Fruit fly (Drosophila melanogaster): Measurements from ENCODE around the gene side-VII.
A peak's percentile ranks its signal among the peaks of the same experiment; 100 is the strongest.

Gene side-VII

dm6 chr3R:9702567-9702966 is 37.2 kb downstream of the side-VII start (continued):
- TF ChIP-seq CG42726 (GFP tag; IDR thresholded peaks at IDR 0.05; ENCODE audit: partially characterized antibody) (no peak), CG3847 (GFP tag; IDR thresholded peaks at IDR 0.05) (no peak), sisA (GFP tag; IDR thresholded peaks at IDR 0.05) (no peak), Stat92E (GFP tag; optimal IDR thresholded peaks at IDR 0.05) (peak in 1 of 3 experiments; percentile 49), CG16779 (GFP tag; IDR thresholded peaks at IDR 0.05) (no peak), HLH54F (GFP tag; optimal IDR thresholded peaks at IDR 0.05) (peak; percentile 84), CG17186 (GFP tag; optimal IDR thresholded peaks at IDR 0.05) (peak; percentile 70), Dll (GFP tag; IDR thresholded peaks at IDR 0.05; ENCODE audit: partially characterized antibody) (no peak), D (optimal IDR thresholded peaks at IDR 0.05) (no peak), D (GFP tag; optimal IDR thresholded peaks at IDR 0.05) (peak; percentile 85), CG32767 (GFP tag; IDR thresholded peaks at IDR 0.05) (no peak), danr (GFP tag; IDR thresholded peaks at IDR 0.05) (no peak), CG4854 (GFP tag; optimal IDR thresholded peaks at IDR 0.05) (peak; percentile 88), ftz-f1 (GFP tag; optimal IDR thresholded peaks at IDR 0.05) (no peak), bigmax (GFP tag; optimal IDR thresholded peaks at IDR 0.05) (peak; percentile 57), h (optimal IDR thresholded peaks at IDR 0.05) (no peak), CG2712 (tag; optimal IDR thresholded peaks at IDR 0.05) (peak; percentile 91), maf-S (GFP tag; optimal IDR thresholded peaks at IDR 0.05) (peak; percentile 78), cad (GFP tag; optimal IDR thresholded peaks at IDR 0.05) (no peak), insv (GFP tag; optimal IDR thresholded peaks at IDR 0.05) (peak in 1 of 2 experiments; percentile 33), Kr (GFP tag; optimal IDR thresholded peaks at IDR 0.05) (no peak), corto (GFP tag; optimal IDR thresholded peaks at IDR 0.05) (no peak), Jarid2 (GFP tag; optimal IDR thresholded peaks at IDR 0.05) (peak; percentile 76), bsh (GFP tag; optimal IDR thresholded peaks at IDR 0.05) (peak in 1 of 2 experiments; percentile 90), Oaz (GFP tag; IDR thresholded peaks at IDR 0.05) (no peak), Lpt (GFP tag; optimal IDR thresholded peaks at IDR 0.05) (no peak), TFAM (GFP tag; optimal IDR thresholded peaks at IDR 0.05) (peak; percentile 37), ci (GFP tag; IDR thresholded peaks at IDR 0.05) (no peak), CG30431 (GFP tag; optimal IDR thresholded peaks at IDR 0.05) (peak; percentile 72), CG1647 (GFP tag; optimal IDR thresholded peaks at IDR 0.05) (peak; percentile 78), Atf3 (GFP tag; optimal IDR thresholded peaks at IDR 0.05) (peak; percentile 59), CG11504 (tag; optimal IDR thresholded peaks at IDR 0.05) (peak; percentile 93), zfh2 (GFP tag; optimal IDR thresholded peaks at IDR 0.05) (peak; percentile 77), rib (GFP tag; IDR thresholded peaks at IDR 0.05) (no peak), CG14667 (GFP tag; IDR thresholded peaks at IDR 0.05) (no peak), slp2 (GFP tag; optimal IDR thresholded peaks at IDR 0.05) (peak; percentile 69), br (optimal IDR thresholded peaks at IDR 0.05) (no peak), CG17361 (GFP tag; IDR thresholded peaks at IDR 0.05) (no peak), tin (GFP tag; optimal IDR thresholded peaks at IDR 0.05) (peak; percentile 81), dm (GFP tag; optimal IDR thresholded peaks at IDR 0.05) (peak; percentile 67), CG4617 (GFP tag; optimal IDR thresholded peaks at IDR 0.05; ENCODE audit: borderline replicate concordance) (peak; percentile 51), Ets97D (GFP tag; optimal IDR thresholded peaks at IDR 0.05) (peak; percentile 69), CG13775 (GFP tag; optimal IDR thresholded peaks at IDR 0.05) (peak; percentile 73), Tbp (GFP tag; optimal IDR thresholded peaks at IDR 0.05) (no peak), ham (GFP tag; IDR thresholded peaks at IDR 0.05) (no peak), Trl (optimal IDR thresholded peaks at IDR 0.05) (no peak), Trl (GFP tag; optimal IDR thresholded peaks at IDR 0.05) (peak; percentile 81), al (GFP tag; IDR thresholded peaks at IDR 0.05) (no peak), CG17328 (GFP tag; IDR thresholded peaks at IDR 0.05) (no peak), CG10654 (GFP tag; optimal IDR thresholded peaks at IDR 0.05) (peak; percentile 84), Antp (GFP tag; optimal IDR thresholded peaks at IDR 0.05) (peak; percentile 71), CG3065 (GFP tag; optimal IDR thresholded peaks at IDR 0.05) (peak; percentile 69), Doc2 (GFP tag; IDR thresholded peaks at IDR 0.05) (no peak), ERR (GFP tag; optimal IDR thresholded peaks at IDR 0.05) (peak; percentile 73)

Data from whole organism, embryonic.